Worm (Caenorhabditis elegans): ENCODE results near the gene daf-42.

The daf-42 gene

DNA sequence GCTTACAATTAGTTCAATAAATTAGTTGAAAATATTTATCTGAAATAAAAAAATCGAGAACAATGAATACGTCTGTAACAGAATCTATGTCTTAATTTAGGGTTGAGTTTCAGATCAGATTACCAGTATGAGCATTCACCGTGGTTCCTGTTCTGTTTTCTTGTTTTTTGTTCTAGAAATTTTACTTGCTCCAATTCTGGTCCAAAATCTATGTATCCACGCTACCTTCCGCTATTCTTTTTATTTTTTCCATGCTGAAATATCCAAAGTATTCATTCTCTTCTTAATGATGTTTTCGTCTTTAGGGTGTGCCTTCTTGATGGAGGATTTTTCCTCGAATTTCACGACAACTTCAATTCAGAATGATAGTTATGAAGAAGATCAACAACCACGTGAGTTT is 41.3 kb downstream of the daf-42 start, which contains the start of gene npr-27:
npr-27 (plus strand) TSS at position 301 of the 400 bp plus-strand sequence.
- TF ChIP-seq nhr-2 (tag; optimal IDR thresholded peaks at IDR 0.05) (no peak), blmp-1 (tag; optimal IDR thresholded peaks at IDR 0.05) (no peak), elt-1 (tag; optimal IDR thresholded peaks at IDR 0.05; ENCODE audit: borderline replicate concordance, insufficient read depth) (no peak), mab-5 (tag; optimal IDR thresholded peaks at IDR 0.05) (no peak), tbx-8 (GFP tag; optimal IDR thresholded peaks at IDR 0.05) (no peak), ceh-39 (tag; optimal IDR thresholded peaks at IDR 0.05) (no peak), cnd-1 (tag; optimal IDR thresholded peaks at IDR 0.05) (no peak), sptf-1 (tag; optimal IDR thresholded peaks at IDR 0.05) (no peak), unc-62 (GFP tag; optimal IDR thresholded peaks at IDR 0.05) (no peak), unc-120 (tag; optimal IDR thresholded peaks at IDR 0.05; ENCODE audit: poor library complexity, severe bottlenecking) (no peak)

DNA sequence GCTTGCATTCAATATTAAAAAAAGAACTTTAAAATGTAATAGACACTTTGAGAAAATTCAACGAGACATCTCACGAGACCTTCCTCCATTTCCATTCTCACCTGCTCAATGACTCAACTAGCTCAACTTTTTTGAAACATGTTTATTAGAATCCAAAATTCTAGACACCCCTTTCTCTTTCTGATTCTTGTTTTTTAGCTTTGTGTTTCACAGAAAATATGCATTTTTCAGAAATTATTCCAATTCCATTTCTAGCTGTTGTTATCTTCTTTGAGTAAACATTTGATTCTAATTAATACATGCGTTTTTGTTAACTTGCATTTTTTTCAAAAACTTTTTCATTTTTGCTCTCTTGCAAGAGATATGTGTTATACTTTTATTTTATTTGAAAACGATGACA is 45.2 kb downstream of the daf-42 start:
- no peak for TF ChIP-seq nhr-28 (tag; optimal IDR thresholded peaks at IDR 0.05)
- no peak for TF ChIP-seq lsy-2 (tag; optimal IDR thresholded peaks at IDR 0.05)
- no peak for TF ChIP-seq nhr-76 (tag; optimal IDR thresholded peaks at IDR 0.05)
- TF ChIP-seq unc-39 (tag; optimal IDR thresholded peaks at IDR 0.05): no peak
- TF ChIP-seq mab-5 (tag; optimal IDR thresholded peaks at IDR 0.05): no peak
- no peak for TF ChIP-seq nhr-2 (tag; optimal IDR thresholded peaks at IDR 0.05)
- no peak for TF ChIP-seq ham-2 (GFP tag; optimal IDR thresholded peaks at IDR 0.05)
- TF ChIP-seq tbx-8 (GFP tag; optimal IDR thresholded peaks at IDR 0.05): no peak
- no peak for TF ChIP-seq mls-2 (tag; optimal IDR thresholded peaks at IDR 0.05)
- no peak for TF ChIP-seq ceh-43 (GFP tag; optimal IDR thresholded peaks at IDR 0.05)
- TF ChIP-seq blmp-1 (tag; optimal IDR thresholded peaks at IDR 0.05): no peak
- no peak for TF ChIP-seq flh-1 (GFP tag; optimal IDR thresholded peaks at IDR 0.05)
- no peak for TF ChIP-seq sptf-1 (tag; optimal IDR thresholded peaks at IDR 0.05)
- no peak for TF ChIP-seq unc-120 (tag; optimal IDR thresholded peaks at IDR 0.05; ENCODE audit: poor library complexity, severe bottlenecking)
- no peak for TF ChIP-seq elt-3 (tag; optimal IDR thresholded peaks at IDR 0.05)
- TF ChIP-seq zip-8 (tag; optimal IDR thresholded peaks at IDR 0.05): no peak
- TF ChIP-seq nhr-237 (tag; optimal IDR thresholded peaks at IDR 0.05): no peak

DNA sequence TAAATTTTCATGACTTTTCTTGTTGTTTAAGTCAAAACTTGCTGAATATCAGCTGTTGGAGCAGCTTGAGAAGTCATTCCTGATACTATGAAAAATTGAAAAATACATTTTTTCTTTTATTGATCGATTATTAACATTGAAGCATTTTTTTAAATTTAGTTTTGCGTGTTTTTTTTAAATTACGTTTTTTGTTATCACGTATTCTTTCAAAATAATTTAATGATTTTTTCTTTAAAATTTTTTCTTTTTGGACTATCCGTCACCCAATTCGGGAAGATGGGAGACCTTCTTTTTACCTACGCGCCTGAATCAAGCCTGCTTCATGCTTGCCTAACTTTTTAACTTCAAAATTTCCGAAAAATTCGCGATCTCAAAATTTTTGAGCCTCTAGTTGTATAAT is 52.5 kb downstream of the daf-42 start, which contains the start of gene F42C5.5:
F42C5.5 (minus strand) TSS at position 101 of the 400 bp plus-strand sequence.
- TF ChIP-seq sem-2 (GFP tag; optimal IDR thresholded peaks at IDR 0.05) (no peak), elt-3 (tag; optimal IDR thresholded peaks at IDR 0.05) (no peak), ham-2 (GFP tag; optimal IDR thresholded peaks at IDR 0.05) (no peak), nhr-28 (tag; optimal IDR thresholded peaks at IDR 0.05) (no peak), nhr-2 (tag; optimal IDR thresholded peaks at IDR 0.05) (no peak), hlh-1 (tag; optimal IDR thresholded peaks at IDR 0.05) (no peak), nhr-12 (tag; optimal IDR thresholded peaks at IDR 0.05) (no peak), lin-32 (GFP tag; optimal IDR thresholded peaks at IDR 0.05) (no peak), ceh-43 (GFP tag; optimal IDR thresholded peaks at IDR 0.05) (no peak), lsy-2 (tag; optimal IDR thresholded peaks at IDR 0.05) (no peak), ceh-39 (tag; optimal IDR thresholded peaks at IDR 0.05) (no peak), cnd-1 (tag; optimal IDR thresholded peaks at IDR 0.05) (no peak), unc-39 (tag; optimal IDR thresholded peaks at IDR 0.05) (no peak), bed-3 (GFP tag; optimal IDR thresholded peaks at IDR 0.05) (no peak)

DNA sequence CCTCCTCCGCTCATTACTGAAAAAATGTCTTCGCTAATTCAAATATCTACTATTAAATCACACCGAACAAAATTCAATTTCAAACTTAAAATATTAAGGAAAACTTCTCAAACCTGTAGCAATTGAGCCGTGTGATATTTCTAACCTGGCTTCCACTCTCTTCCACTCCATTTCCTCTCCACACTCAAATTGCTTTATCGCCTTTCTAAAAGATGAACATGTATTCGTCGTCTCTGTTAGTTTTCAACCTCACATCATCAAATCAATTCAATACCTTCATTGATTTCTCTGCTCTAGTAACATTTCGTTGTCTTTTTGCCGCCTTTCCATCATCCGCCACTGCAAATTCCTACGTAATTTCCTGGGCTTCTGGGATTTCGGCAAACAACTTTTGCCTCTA is 54.7 kb downstream of the daf-42 start, which contains the start of gene F42C5.4:
F42C5.4 (minus strand) TSS at position 171 of the 400 bp plus-strand sequence.
- TF ChIP-seq sem-2 (GFP tag; optimal IDR thresholded peaks at IDR 0.05) (no peak), flh-1 (GFP tag; optimal IDR thresholded peaks at IDR 0.05) (no peak), unc-39 (tag; optimal IDR thresholded peaks at IDR 0.05) (no peak), lin-32 (GFP tag; optimal IDR thresholded peaks at IDR 0.05) (no peak), sptf-1 (tag; optimal IDR thresholded peaks at IDR 0.05) (no peak), ceh-39 (tag; optimal IDR thresholded peaks at IDR 0.05) (no peak), tbx-8 (GFP tag; optimal IDR thresholded peaks at IDR 0.05) (no peak), drap-1 (GFP tag; optimal IDR thresholded peaks at IDR 0.05) (no peak), unc-62 (GFP tag; optimal IDR thresholded peaks at IDR 0.05) (no peak), pha-4 (tag; optimal IDR thresholded peaks at IDR 0.05) (no peak), elt-3 (tag; optimal IDR thresholded peaks at IDR 0.05) (no peak), nhr-76 (tag; optimal IDR thresholded peaks at IDR 0.05) (no peak), hlh-1 (tag; optimal IDR thresholded peaks at IDR 0.05) (no peak), blmp-1 (tag; optimal IDR thresholded peaks at IDR 0.05) (no peak)

DNA sequence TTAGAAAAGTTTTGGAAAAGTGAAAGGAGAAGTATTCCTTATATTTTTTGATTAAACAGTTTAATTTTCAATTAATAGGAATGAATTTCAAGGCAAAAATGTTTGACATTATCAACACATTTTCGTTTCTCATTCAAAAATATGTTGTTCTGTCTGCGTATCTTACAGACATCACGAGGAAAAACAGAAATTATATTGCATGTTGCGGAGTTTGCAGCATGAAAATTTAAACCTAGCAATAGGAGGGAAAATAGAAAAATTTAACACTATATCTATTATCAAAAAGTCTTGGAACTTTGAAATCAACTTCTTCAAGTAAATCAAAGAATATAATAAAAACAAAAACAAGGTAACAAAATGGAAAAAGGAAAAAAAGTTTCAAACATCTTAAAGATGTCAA is 55.6 kb downstream of the daf-42 start:
- no peak for TF ChIP-seq ztf-11 (tag; optimal IDR thresholded peaks at IDR 0.05)

All from whole organism, mixed stage, embryonic.